Fruit fly (Drosophila melanogaster) whole organism, adult: ENCODE results near the gene Prp40.

Experiments used
- CG11617 ChIP-seq: fragments of 200-800 bp; sonication (Bioruptor generic); optimal IDR thresholded peaks from 2 replicates; lab custom pipeline; 2017; ENCODE audit warnings: mild to moderate bottlenecking, missing biosample characterization, missing genetic modification reagents, missing genetic modification characterization
- CG12768 ChIP-seq: fragments of 200-800 bp; sonication (Bioruptor generic); optimal IDR thresholded peaks from 2 replicates; lab custom pipeline; 2017; ENCODE audit warnings: missing biosample characterization, missing genetic modification characterization, mild to moderate bottlenecking, moderate library complexity, missing genetic modification reagents
- CG14711 ChIP-seq: fragments of 200-800 bp; sonication (Bioruptor generic); optimal IDR thresholded peaks from 2 replicates; lab custom pipeline; 2018; ENCODE audit warnings: missing biosample characterization, mild to moderate bottlenecking, missing genetic modification characterization, moderate library complexity
- CG1620 ChIP-seq: fragments of 200-800 bp; sonication (Bioruptor generic); optimal IDR thresholded peaks from 2 replicates; lab custom pipeline; 2016; ENCODE audit warnings: missing biosample characterization, missing genetic modification characterization
- CG33017 ChIP-seq: fragments of 200-800 bp; sonication (Bioruptor generic); optimal IDR thresholded peaks from 2 replicates; lab custom pipeline; 2018; ENCODE audit warnings: missing biosample characterization, mild to moderate bottlenecking, missing genetic modification characterization, moderate library complexity
- CG5204 ChIP-seq: fragments of 200-800 bp; sonication (Bioruptor generic); optimal IDR thresholded peaks from 2 replicates; lab custom pipeline; 2016; ENCODE audit warnings: missing biosample characterization, missing genetic modification characterization
- CG7045 ChIP-seq: fragments of 200-800 bp; sonication (Bioruptor generic); optimal IDR thresholded peaks from 2 replicates; lab custom pipeline; 2017; ENCODE audit warnings: missing biosample characterization, mild to moderate bottlenecking, missing genetic modification characterization
- CG7101 ChIP-seq: fragments of 200-800 bp; sonication (Bioruptor generic); optimal IDR thresholded peaks from 2 replicates; lab custom pipeline; 2018; ENCODE audit warnings: missing biosample characterization, mild to moderate bottlenecking, missing genetic modification characterization, moderate library complexity
- Clk ChIP-seq: fragments of 200-800 bp; sonication (Bioruptor generic); optimal IDR thresholded peaks from 2 replicates; lab custom pipeline; 2017; ENCODE audit warnings: missing biosample characterization, missing genetic modification characterization
- Crg-1 ChIP-seq: fragments of 200-800 bp; sonication (Bioruptor generic); optimal IDR thresholded peaks from 2 replicates; lab custom pipeline; 2016; ENCODE audit warnings: missing biosample characterization, missing genetic modification characterization
- Hr96 ChIP-seq: fragments of 200-800 bp; sonication (Bioruptor generic); optimal IDR thresholded peaks from 2 replicates; lab custom pipeline; 2016; ENCODE audit warnings: missing biosample characterization, missing genetic modification characterization
- Mnt ChIP-seq: fragments of 200-800 bp; sonication (Bioruptor generic); optimal IDR thresholded peaks from 2 replicates; lab custom pipeline; 2016; ENCODE audit warnings: missing biosample characterization, mild to moderate bottlenecking, missing genetic modification characterization
- bab1 ChIP-seq: fragments of 200-800 bp; sonication (Bioruptor generic); optimal IDR thresholded peaks from 3 replicates; lab custom pipeline; 2019; ENCODE audit warnings: missing biosample characterization, mild to moderate bottlenecking, missing genetic modification characterization, moderate library complexity
- cic ChIP-seq: fragments of 200-800 bp; sonication (Bioruptor generic); optimal IDR thresholded peaks from 2 replicates; lab custom pipeline; 2017; ENCODE audit warnings: missing biosample characterization, mild to moderate bottlenecking, missing genetic modification characterization, moderate library complexity
- cnc ChIP-seq, 2 experiments: fragments of >200 bp; optimal IDR thresholded peaks; 2 replicates each; lab custom pipeline; 2017
- kay ChIP-seq: fragments of 200-800 bp; sonication (Bioruptor generic); peaks from one replicate; lab custom pipeline; 2016; ENCODE audit warnings: missing biosample characterization, missing genetic modification characterization, borderline replicate concordance
- ovo ChIP-seq: fragments of 200-800 bp; sonication (Bioruptor generic); optimal IDR thresholded peaks from 2 replicates; lab custom pipeline; 2016; ENCODE audit warnings: missing biosample characterization, missing genetic modification characterization
- pad ChIP-seq: fragments of 200-800 bp; sonication (Bioruptor generic); optimal IDR thresholded peaks from 3 replicates; lab custom pipeline; 2017; ENCODE audit warnings: missing biosample characterization, missing genetic modification characterization, mild to moderate bottlenecking, moderate library complexity, missing genetic modification reagents
- tj ChIP-seq: fragments of 200-800 bp; sonication (Bioruptor generic); optimal IDR thresholded peaks from 3 replicates; lab custom pipeline; 2017; ENCODE audit warnings: missing biosample characterization, mild to moderate bottlenecking, missing genetic modification characterization, moderate library complexity
- toe ChIP-seq: fragments of 200-800 bp; sonication (Bioruptor generic); optimal IDR thresholded peaks from 2 replicates; lab custom pipeline; 2016; ENCODE audit warnings: missing biosample characterization, missing genetic modification characterization

Prp40 gene

dm6 chr2L:3009438-3009837 is 13.6 kb upstream of the Prp40 start:
- TF ChIP-seq CG33017 (tag; lab: Kevin White, UChicago) = no peak
- no peak for TF ChIP-seq ovo
- TF ChIP-seq CG7045 (GFP tag; lab: Kevin White, UChicago) = no peak
- no peak for TF ChIP-seq CG7101 (tag; lab: Kevin White, UChicago)
- TF ChIP-seq tj = peak; percentile 96

dm6 chr2L:3011484-3011883 is 11.5 kb upstream of the Prp40 start:
- TF ChIP-seq cnc (optimal IDR thresholded peaks at IDR 0.05; lab: Kevin White, UChicago) (no peak), Hr96 (no peak), Mnt (GFP tag; lab: Kevin White, UChicago) (no peak), bab1 (GFP tag; lab: Kevin White, UChicago) (no peak), CG33017 (tag; lab: Kevin White, UChicago) (no peak), CG12768 (no peak), CG11617 (GFP tag; lab: Kevin White, UChicago) (no peak), CG7101 (tag; lab: Kevin White, UChicago) (no peak), tj (no peak), CG1620 (no peak), toe (GFP tag; lab: Kevin White, UChicago) (no peak), ovo (no peak), CG5204 (GFP tag; lab: Kevin White, UChicago) (no peak), cic (GFP tag; lab: Kevin White, UChicago) (no peak), Crg-1 (GFP tag; lab: Kevin White, UChicago) (no peak), pad (GFP tag; lab: Kevin White, UChicago) (no peak), CG7045 (GFP tag; lab: Kevin White, UChicago) (no peak), Clk (GFP tag; lab: Kevin White, UChicago) (no peak), kay (GFP tag; lab: Kevin White, UChicago) (no peak), CG14711 (tag; lab: Kevin White, UChicago) (no peak)

dm6 chr2L:3012780-3013179 is 10.2 kb upstream of the Prp40 start:
- TF ChIP-seq cic (GFP tag; lab: Kevin White, UChicago) (no peak), CG14711 (tag; lab: Kevin White, UChicago) (no peak), ovo (no peak), CG33017 (tag; lab: Kevin White, UChicago) (no peak)

- peak; percentile 58 for TF ChIP-seq Mnt (GFP tag; lab: Kevin White, UChicago)
- TF ChIP-seq cic (GFP tag; lab: Kevin White, UChicago) = peak; percentile 25
- no peak for TF ChIP-seq Crg-1 (GFP tag; lab: Kevin White, UChicago)
- peak; percentile 30 for TF ChIP-seq bab1 (GFP tag; lab: Kevin White, UChicago)
- TF ChIP-seq CG14711 (tag; lab: Kevin White, UChicago) = peak; percentile 11
These were observed 4.8 kb upstream of the Prp40 start, which contains the start of the genes CG17224 and CG17264 for dm6 chr2L:3018212-3018611. TSS of gene CG17224 (minus strand) at chr2L:3018308. TSS of gene CG17264 (plus strand) at chr2L:3018508.

- TF ChIP-seq CG33017 (tag; lab: Kevin White, UChicago) (no peak), kay (GFP tag; lab: Kevin White, UChicago) (no peak), bab1 (GFP tag; lab: Kevin White, UChicago) (peak; percentile 59), tj (no peak), Crg-1 (GFP tag; lab: Kevin White, UChicago) (no peak), CG7101 (tag; lab: Kevin White, UChicago) (no peak), cic (GFP tag; lab: Kevin White, UChicago) (no peak), CG7045 (GFP tag; lab: Kevin White, UChicago) (no peak), Mnt (GFP tag; lab: Kevin White, UChicago) (peak; percentile 57), ovo (no peak), CG1620 (no peak)
These were observed 6.0 kb downstream of the Prp40 start, which contains the start of the genes Sf3b2 and CG17219 for dm6 chr2L:3029012-3029411. TSS of gene Sf3b2 (minus strand) at chr2L:3029168. TSS of gene CG17219 (plus strand) at chr2L:3029253.

dm6 chr2L:3030350-3030749 is 7.3 kb downstream of the Prp40 start, which contains the start of gene GABPI:
TSS of gene GABPI (plus strand) at chr2L:3030539.
- TF ChIP-seq kay (GFP tag; lab: Kevin White, UChicago) = no peak
- peak; percentile 27 for TF ChIP-seq CG7101 (tag; lab: Kevin White, UChicago)
- TF ChIP-seq CG33017 (tag; lab: Kevin White, UChicago) = no peak
- TF ChIP-seq cnc (optimal IDR thresholded peaks at IDR 0.05; lab: Kevin White, UChicago) = no peak
- TF ChIP-seq CG12768 = peak; percentile 7
- no peak for TF ChIP-seq CG14711 (tag; lab: Kevin White, UChicago)
- TF ChIP-seq Hr96 = no peak
- no peak for TF ChIP-seq CG1620
- TF ChIP-seq tj = no peak
- no peak for TF ChIP-seq cic (GFP tag; lab: Kevin White, UChicago)
- peak; percentile 56 for TF ChIP-seq bab1 (GFP tag; lab: Kevin White, UChicago)
- TF ChIP-seq toe (GFP tag; lab: Kevin White, UChicago) = no peak
- no peak for TF ChIP-seq CG7045 (GFP tag; lab: Kevin White, UChicago)
- peak; percentile 8 for TF ChIP-seq Mnt (GFP tag; lab: Kevin White, UChicago)
- TF ChIP-seq Clk (GFP tag; lab: Kevin White, UChicago) = no peak
- no peak for TF ChIP-seq pad (GFP tag; lab: Kevin White, UChicago)
- peak; percentile 1 for TF ChIP-seq CG11617 (GFP tag; lab: Kevin White, UChicago)
- TF ChIP-seq ovo = peak; percentile 29
- peak; percentile 65 for TF ChIP-seq Crg-1 (GFP tag; lab: Kevin White, UChicago)
- no peak for TF ChIP-seq CG5204 (GFP tag; lab: Kevin White, UChicago)
